Fruit fly (Drosophila melanogaster): ENCODE data around the gene CG18213.

- TF ChIP-seq Sox102F (GFP tag; optimal IDR thresholded peaks at IDR 0.05) (no peak), Met (GFP tag; optimal IDR thresholded peaks at IDR 0.05) (no peak), CG6792 (GFP tag; optimal IDR thresholded peaks at IDR 0.05) (no peak), dac (GFP tag; optimal IDR thresholded peaks at IDR 0.05) (no peak), CG8632 (GFP tag; optimal IDR thresholded peaks at IDR 0.05) (no peak), Lpt (GFP tag; optimal IDR thresholded peaks at IDR 0.05) (no peak), achi (GFP tag; optimal IDR thresholded peaks at IDR 0.05) (no peak), CG6276 (GFP tag; optimal IDR thresholded peaks at IDR 0.05) (no peak), Gug (GFP tag; IDR thresholded peaks at IDR 0.05) (no peak), Blimp-1 (GFP tag; optimal IDR thresholded peaks at IDR 0.05) (no peak), eg (GFP tag; IDR thresholded peaks at IDR 0.05) (no peak), cyc (GFP tag; optimal IDR thresholded peaks at IDR 0.05) (no peak)
These were observed 23.8 kb downstream of the CG18213 start for dm6 chr3R:17016193-17016592.
